Worm (Caenorhabditis elegans) whole organism, L4 larva: ENCODE measurements around the gene trpp-11.

Source experiments
- F10B5.3 ChIP-seq: sonication (generic microtip); optimal IDR thresholded peaks from 2 replicates; lab custom pipeline; 2016; ENCODE audit warnings: mild to moderate bottlenecking, missing genetic modification characterization, missing compliant biosample characterization
- F26F4.8 ChIP-seq: fragments of 200-800 bp; sonication (Bioruptor generic); conservative IDR thresholded peaks from 2 replicates; pipeline ENCODE4 v1.3.6; 2022; ENCODE audit warnings: missing genetic modification characterization, missing compliant biosample characterization
- T20F7.1 ChIP-seq: fragments of 200-800 bp; sonication (Bioruptor generic); optimal IDR thresholded peaks from 2 replicates; lab custom pipeline; 2018; ENCODE audit warnings: mild to moderate bottlenecking, missing genetic modification characterization, missing compliant biosample characterization
- T26A8.4 ChIP-seq: fragments of 200-800 bp; sonication (Bioruptor generic); IDR thresholded peaks from 2 replicates; pipeline ENCODE4 v1.3.6; 2022; ENCODE audit warnings: missing genetic modification characterization, missing compliant biosample characterization
- ZK337.2 ChIP-seq: fragments of 200-800 bp; sonication (Bioruptor generic); IDR thresholded peaks from 2 replicates; pipeline ENCODE4 v1.3.6; 2022; ENCODE audit warnings: missing genetic modification reagents, missing genetic modification characterization, missing compliant biosample characterization
- ZK546.5 ChIP-seq, 2 experiments: sonication (generic microtip); optimal IDR thresholded peaks; 2 replicates each; lab custom pipeline; 2017; ENCODE audit warnings: missing biosample characterization in 2 of 2, missing genetic modification characterization in 2 of 2
- aha-1 ChIP-seq: fragments of 150-350 bp; peaks from one replicate; lab custom pipeline; 2014; ENCODE audit warnings: missing biosample characterization, missing genetic modification characterization
- ama-1 ChIP-seq: fragments of 150-350 bp; optimal IDR thresholded peaks from 2 replicates; lab custom pipeline; 2014; ENCODE audit warnings: inconsistent platforms, mixed read lengths
- arid-1 ChIP-seq: fragments of 200-800 bp; sonication (Bioruptor generic); conservative IDR thresholded peaks from 2 replicates; pipeline ENCODE4 v1.3.6; 2022; ENCODE audit warnings: missing genetic modification reagents, missing genetic modification characterization, missing compliant biosample characterization
- ceh-28 ChIP-seq: fragments of 150-350 bp; optimal IDR thresholded peaks from 2 replicates; lab custom pipeline; 2014; ENCODE audit warnings: missing biosample characterization, missing genetic modification reagents, missing genetic modification characterization
- ceh-44 ChIP-seq: fragments of 200-800 bp; sonication (Bioruptor generic); IDR thresholded peaks from 2 replicates; pipeline ENCODE4 v1.3.6; 2022; ENCODE audit warnings: missing genetic modification reagents, missing genetic modification characterization, missing compliant biosample characterization
- cey-2 ChIP-seq: sonication (generic microtip); optimal IDR thresholded peaks from 3 replicates; lab custom pipeline; 2017; ENCODE audit warnings: missing genetic modification characterization, mild to moderate bottlenecking, missing compliant biosample characterization, antibody characterized with exemption, borderline replicate concordance; ENCODE audit not compliant: insufficient read depth
- daf-19 ChIP-seq: fragments of 200-800 bp; sonication (Bioruptor generic); conservative IDR thresholded peaks from 2 replicates; pipeline ENCODE4 v1.3.6; 2022; ENCODE audit warnings: missing genetic modification characterization, missing compliant biosample characterization
- dmd-6 ChIP-seq: fragments of 200-800 bp; sonication (Bioruptor generic); IDR thresholded peaks from 2 replicates; pipeline ENCODE4 v1.3.6; 2022; ENCODE audit warnings: missing genetic modification reagents, missing genetic modification characterization, missing compliant biosample characterization
- dmd-8 ChIP-seq: fragments of 200-800 bp; sonication (Bioruptor generic); IDR thresholded peaks from 2 replicates; pipeline ENCODE4 v1.3.6; 2022; ENCODE audit warnings: missing genetic modification characterization, missing compliant biosample characterization
- dmd-9 ChIP-seq: fragments of 200-800 bp; sonication (Bioruptor generic); IDR thresholded peaks from 2 replicates; pipeline ENCODE4 v1.3.6; 2022; ENCODE audit warnings: missing genetic modification reagents, missing genetic modification characterization, missing compliant biosample characterization
- duxl-1 ChIP-seq: sonication (generic microtip); optimal IDR thresholded peaks from 2 replicates; lab custom pipeline; 2016; ENCODE audit warnings: mild to moderate bottlenecking, missing genetic modification characterization, moderate library complexity, missing compliant biosample characterization; ENCODE audit not compliant: poor library complexity
- dve-1 ChIP-seq: sonication (generic microtip); optimal IDR thresholded peaks from 2 replicates; lab custom pipeline; 2017; ENCODE audit warnings: antibody characterized with exemption, mild to moderate bottlenecking, missing genetic modification characterization, missing compliant biosample characterization; ENCODE audit not compliant: insufficient read depth
- egl-43 ChIP-seq: fragments of 200-800 bp; sonication (Bioruptor generic); IDR thresholded peaks from 2 replicates; pipeline ENCODE4 v1.3.6; 2022; ENCODE audit warnings: missing genetic modification reagents, missing genetic modification characterization, missing compliant biosample characterization
- fkh-10 ChIP-seq: fragments of 150-350 bp; optimal IDR thresholded peaks from 2 replicates; lab custom pipeline; 2014; ENCODE audit warnings: missing biosample characterization, missing genetic modification reagents, missing genetic modification characterization
- hmg-1.1 ChIP-seq: fragments of 200-800 bp; sonication (Bioruptor generic); IDR thresholded peaks from 2 replicates; pipeline ENCODE4 v1.3.6; 2022; ENCODE audit warnings: missing genetic modification reagents, missing genetic modification characterization, missing compliant biosample characterization
- jun-1 ChIP-seq: fragments of 150-350 bp; optimal IDR thresholded peaks from 2 replicates; lab custom pipeline; 2014; ENCODE audit warnings: missing biosample characterization, missing genetic modification reagents, missing genetic modification characterization
- lin-39 ChIP-seq: fragments of 150-350 bp; optimal IDR thresholded peaks from 2 replicates; lab custom pipeline; 2014; ENCODE audit warnings: missing biosample characterization, missing genetic modification reagents, missing genetic modification characterization
- lir-3 ChIP-seq: sonication (generic microtip); optimal IDR thresholded peaks from 2 replicates; lab custom pipeline; 2016; ENCODE audit warnings: mild to moderate bottlenecking, missing genetic modification characterization, missing compliant biosample characterization
- madf-5 ChIP-seq, 2 experiments: fragments of 200-800 bp; sonication (Bioruptor generic); IDR thresholded peaks; 2 replicates each; pipeline ENCODE4 v1.3.6; 2022; ENCODE audit warnings: missing compliant biosample characterization in 2 of 2, missing genetic modification characterization in 2 of 2
- mdl-1 ChIP-seq, 2 experiments: fragments of 150-350 bp in 1 of 2; sonication (generic microtip) in 1 of 2; optimal IDR thresholded peaks; 2 replicates each; lab custom pipeline; 2014 to 2017; ENCODE audit warnings: missing biosample characterization in 2 of 2, missing genetic modification characterization in 2 of 2
- mep-1 ChIP-seq: fragments of 150-350 bp; sonication (generic microtip); optimal IDR thresholded peaks from 3 replicates; lab custom pipeline; 2014; ENCODE audit warnings: missing biosample characterization, missing genetic modification characterization
- mes-2 ChIP-seq: sonication (generic microtip); optimal IDR thresholded peaks from 2 replicates; lab custom pipeline; 2016; ENCODE audit warnings: missing genotype, mild to moderate bottlenecking, missing genetic modification characterization, missing compliant biosample characterization; ENCODE audit not compliant: poor library complexity, severe bottlenecking
- mxl-2 ChIP-seq: fragments of 200-800 bp; sonication (Bioruptor generic); conservative IDR thresholded peaks from 2 replicates; pipeline ENCODE4 v1.3.6; 2022; ENCODE audit warnings: missing genetic modification reagents, missing genetic modification characterization, missing compliant biosample characterization
- mxl-3 ChIP-seq: fragments of 200-800 bp; sonication (Bioruptor generic); optimal IDR thresholded peaks from 2 replicates; lab custom pipeline; 2018; ENCODE audit warnings: mild to moderate bottlenecking, missing genetic modification characterization, missing compliant biosample characterization
- nhr-48 ChIP-seq: sonication (generic microtip); optimal IDR thresholded peaks from 2 replicates; lab custom pipeline; 2016; ENCODE audit warnings: mild to moderate bottlenecking, missing genetic modification characterization, missing compliant biosample characterization
- nhr-77 ChIP-seq: fragments of 150-350 bp; optimal IDR thresholded peaks from 2 replicates; lab custom pipeline; 2014; ENCODE audit warnings: missing biosample characterization, missing genetic modification characterization
- php-3 ChIP-seq: fragments of 200-800 bp; sonication (Bioruptor generic); IDR thresholded peaks from 2 replicates; pipeline ENCODE4 v1.3.6; 2022; ENCODE audit warnings: missing genetic modification reagents, missing genetic modification characterization, missing compliant biosample characterization
- pqm-1 ChIP-seq: sonication (generic microtip); optimal IDR thresholded peaks from 2 replicates; lab custom pipeline; 2017; ENCODE audit warnings: missing biosample characterization, missing genetic modification characterization
- sdz-12 ChIP-seq: fragments of 200-800 bp; sonication (Bioruptor generic); optimal IDR thresholded peaks from 2 replicates; lab custom pipeline; 2018; ENCODE audit warnings: mild to moderate bottlenecking, missing genetic modification characterization, missing compliant biosample characterization
- set-16 ChIP-seq: fragments of 200-800 bp; sonication (Bioruptor generic); IDR thresholded peaks from 2 replicates; pipeline ENCODE4 v1.3.6; 2022; ENCODE audit warnings: missing genetic modification reagents, missing genetic modification characterization, missing compliant biosample characterization
- snpc-1.2 ChIP-seq: fragments of 200-800 bp; sonication (Bioruptor generic); IDR thresholded peaks from 2 replicates; pipeline ENCODE4 v1.3.6; 2022; ENCODE audit warnings: missing genetic modification reagents, missing genetic modification characterization, missing compliant biosample characterization
- spr-3 ChIP-seq: fragments of 200-800 bp; sonication (Bioruptor generic); optimal IDR thresholded peaks from 2 replicates; lab custom pipeline; 2018; ENCODE audit warnings: mild to moderate bottlenecking, missing genetic modification characterization, missing compliant biosample characterization
- unc-39 ChIP-seq: sonication (generic microtip); optimal IDR thresholded peaks from 2 replicates; lab custom pipeline; 2017; ENCODE audit warnings: missing biosample characterization, missing genetic modification characterization
- unc-62 ChIP-seq, 3 experiments: fragments of 150-350 bp in 1 of 3; sonication (generic microtip); optimal IDR thresholded peaks in 2 of 3; peaks in 1 of 3; 1 replicate in 1 of 3; 2 replicates in 2 of 3; lab custom pipeline; 2014 to 2017; ENCODE audit warnings: missing biosample characterization in 3 of 3, missing genetic modification characterization in 3 of 3, missing genetic modification reagents in 3 of 3, missing genotype in 1 of 3
- vab-7 ChIP-seq: fragments of 200-800 bp; sonication (Bioruptor generic); IDR thresholded peaks from 2 replicates; pipeline ENCODE4 v1.3.6; 2022; ENCODE audit warnings: missing genetic modification reagents, missing genetic modification characterization, missing compliant biosample characterization
- zfp-3 ChIP-seq: fragments of 200-800 bp; sonication (Bioruptor generic); conservative IDR thresholded peaks from 2 replicates; pipeline ENCODE4 v1.3.6; 2022; ENCODE audit warnings: missing genetic modification reagents, missing genetic modification characterization, missing compliant biosample characterization
- ztf-11 ChIP-seq: fragments of 150-350 bp; optimal IDR thresholded peaks from 2 replicates; lab custom pipeline; 2014; ENCODE audit warnings: missing biosample characterization, missing genetic modification characterization

Gene trpp-11

DNA sequence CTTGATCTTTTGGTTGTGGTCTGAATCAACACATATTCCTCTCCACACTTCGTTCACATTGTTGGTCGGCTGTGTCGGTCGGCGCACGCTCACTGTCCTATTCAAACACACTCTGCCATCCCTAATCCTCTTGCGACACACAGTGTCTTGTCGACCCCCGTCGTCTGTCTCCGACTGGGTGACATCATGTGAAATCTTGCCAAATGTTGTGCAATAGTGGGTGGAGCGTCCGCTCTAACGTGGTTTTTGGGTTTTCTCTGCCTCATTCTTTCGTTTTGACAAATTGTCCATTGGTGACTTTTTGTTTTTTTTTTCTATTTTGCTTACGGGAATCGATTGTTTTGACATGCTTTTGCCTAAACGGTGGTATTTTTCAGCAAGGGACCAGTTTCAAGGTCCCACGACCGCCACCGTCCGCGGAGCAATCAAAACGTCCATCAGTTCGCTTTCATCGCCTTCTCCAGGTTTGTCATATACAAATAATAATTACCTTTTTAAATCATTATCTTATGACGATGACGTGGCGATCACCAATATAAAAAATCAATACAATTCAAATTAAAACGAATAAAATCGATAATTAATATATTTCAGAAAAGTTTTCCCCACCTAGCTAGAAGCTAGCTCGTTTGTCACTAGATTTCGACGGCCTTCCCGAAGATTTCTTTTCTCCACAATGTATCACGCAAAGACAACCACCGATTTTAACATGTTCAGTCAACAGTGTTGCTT, 38.9 kb downstream of the trpp-11 start (continued):
- TF ChIP-seq dmd-6 (GFP tag; lab: Robert Waterston, UW) = peak; percentile 97
- no peak for TF ChIP-seq F10B5.3 (tag; lab: Kevin White, UChicago)
- peak; percentile 50; the same call in 1 of the 2 replicates for TF ChIP-seq vab-7 (GFP tag; lab: Robert Waterston, UW)
- TF ChIP-seq dmd-8 (GFP tag; lab: Robert Waterston, UW) = no peak
- peak; percentile 99 for TF ChIP-seq mxl-3 (GFP tag; lab: Kevin White, UChicago)
- peak; percentile 96 for TF ChIP-seq fkh-10 (GFP tag; lab: Kevin White, UChicago)
- TF ChIP-seq lin-39 (tag; lab: Kevin White, UChicago) = no peak
- peak; percentile 83 for TF ChIP-seq nhr-48 (tag; lab: Kevin White, UChicago)
- peak; percentile 35; the same call in 1 of the 2 replicates for TF ChIP-seq zfp-3 (GFP tag; lab: Robert Waterston, UW)
- TF ChIP-seq nhr-77 (tag; lab: Kevin White, UChicago) = peak; percentile 98
- TF ChIP-seq pqm-1 (tag; lab: Kevin White, UChicago) = peak; percentile 35
- peak; percentile 85 for TF ChIP-seq jun-1
- no peak for TF ChIP-seq snpc-1.2 (GFP tag; lab: Robert Waterston, UW)
- peak in 1 of 2 experiments; percentile 38 for TF ChIP-seq ZK546.5 (tag; optimal IDR thresholded peaks at IDR 0.05; lab: Kevin White, UChicago)
- no peak for TF ChIP-seq daf-19 (GFP tag; lab: Robert Waterston, UW)
- TF ChIP-seq php-3 (GFP tag; lab: Robert Waterston, UW) = peak; percentile 77
- TF ChIP-seq mep-1 (tag; lab: Kevin White, UChicago) = peak; percentile 97
- peak; percentile 65; the same call in 1 of the 2 replicates for TF ChIP-seq arid-1 (GFP tag; lab: Robert Waterston, UW)
- TF ChIP-seq F26F4.8 (GFP tag; lab: Robert Waterston, UW) = no peak
- TF ChIP-seq cey-2 (tag; lab: Kevin White, UChicago) = peak; percentile 82
- TF ChIP-seq ceh-28 (tag; lab: Kevin White, UChicago) = peak; percentile 66
- no peak for TF ChIP-seq unc-39 (tag; lab: Kevin White, UChicago)

DNA sequence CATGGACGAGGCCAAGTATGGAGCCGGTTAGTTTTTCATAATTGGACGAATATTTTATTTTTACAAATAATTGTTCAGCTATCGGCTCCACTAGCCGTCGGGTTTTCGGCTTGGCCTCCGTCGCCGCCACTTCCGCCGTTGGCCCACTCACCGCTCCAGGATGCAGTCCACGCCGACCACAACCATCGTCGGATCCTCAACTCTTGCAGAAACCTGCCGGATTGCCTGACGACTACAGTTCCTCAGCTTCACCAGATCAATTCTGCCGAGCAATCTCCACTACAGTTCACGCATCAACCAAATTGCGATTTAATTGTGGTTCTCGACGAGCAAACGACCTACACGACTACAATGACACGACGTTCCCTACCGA, 39.5 kb downstream of the trpp-11 start:
- 0 out of 2 replicates have a peak, but pooled peaks have one; percentile 13 for TF ChIP-seq hmg-1.1 (GFP tag; lab: Robert Waterston, UW)
- peak; percentile 8 for TF ChIP-seq duxl-1
- 0 out of 2 replicates have a peak, but pooled peaks have one; percentile 23 for TF ChIP-seq php-3 (GFP tag; lab: Robert Waterston, UW)
- peak; percentile 90 for TF ChIP-seq set-16 (GFP tag; lab: Robert Waterston, UW)
- peak; percentile 48; the same call in 1 of the 2 replicates for TF ChIP-seq T26A8.4 (GFP tag; lab: Robert Waterston, UW)
- no peak for TF ChIP-seq nhr-77 (tag; lab: Kevin White, UChicago)
- TF ChIP-seq egl-43 (GFP tag; lab: Robert Waterston, UW) = 0 out of 2 replicates have a peak, but pooled peaks have one; percentile 56
- TF ChIP-seq madf-5 (GFP tag; IDR thresholded peaks at IDR 0.05; lab: Robert Waterston, UW) = 0 out of 4 replicates have a peak, but pooled peaks of 1 of the 2 experiments have one; percentile 31
- TF ChIP-seq aha-1 (tag; lab: Kevin White, UChicago) = peak; percentile 97
- TF ChIP-seq ztf-11 (tag; lab: Kevin White, UChicago) = no peak
- TF ChIP-seq spr-3 = no peak
- peak; percentile 9 for TF ChIP-seq dve-1 (tag; lab: Kevin White, UChicago)
- TF ChIP-seq ZK337.2 = 0 out of 2 replicates have a peak, but pooled peaks have one; percentile 2
- peak; percentile 23 for TF ChIP-seq mes-2
- 0 out of 2 replicates have a peak, but pooled peaks have one; percentile 8 for TF ChIP-seq dmd-9 (GFP tag; lab: Robert Waterston, UW)

DNA sequence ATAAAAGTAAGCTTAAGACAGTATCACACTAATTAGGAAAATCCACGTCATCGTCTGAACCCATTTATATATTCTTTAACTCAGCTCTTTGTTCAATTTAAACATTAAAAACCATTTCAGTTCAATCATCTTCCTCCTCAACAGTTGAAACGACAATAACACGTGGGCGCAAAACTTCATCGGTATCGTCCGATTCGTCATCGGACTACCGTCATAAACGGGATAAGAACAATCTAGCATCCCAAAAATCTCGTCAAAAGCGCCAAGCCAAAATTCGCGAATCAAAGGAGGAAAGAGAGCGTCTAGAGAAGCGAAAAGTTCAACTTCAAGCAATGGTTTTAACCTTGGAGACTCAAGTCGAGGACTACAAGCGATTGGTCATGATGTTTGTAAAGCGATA, 40.3 kb downstream of the trpp-11 start:
- TF ChIP-seq mes-2 (peak; percentile 42), aha-1 (tag; lab: Kevin White, UChicago) (peak; percentile 88), ceh-44 (GFP tag; lab: Robert Waterston, UW) (no peak), mdl-1 (tag; optimal IDR thresholded peaks at IDR 0.05; lab: Kevin White, UChicago) (no peak), lir-3 (tag; lab: Kevin White, UChicago) (no peak), T20F7.1 (no peak), unc-62 (GFP tag; optimal IDR thresholded peaks at IDR 0.05 in 1 of 2; lab: Kevin White, UChicago) (peak in 1 of 2 experiments; percentile 85), unc-62 (tag; optimal IDR thresholded peaks at IDR 0.05; lab: Kevin White, UChicago) (no peak), sdz-12 (no peak), ama-1 (lab: Kevin White, UChicago) (peak; percentile 92), mxl-2 (GFP tag; lab: Robert Waterston, UW) (no peak), ceh-28 (tag; lab: Kevin White, UChicago) (no peak)
